Worm (Caenorhabditis elegans) whole organism, early embryonic: ENCODE data around the gene mltn-12.

Experiments used
- B0310.2 ChIP-seq: sonication (generic microtip); optimal IDR thresholded peaks from 2 replicates; lab custom pipeline; 2016; ENCODE audit warnings: mild to moderate bottlenecking, missing genetic modification characterization, missing compliant biosample characterization
- F13C5.2 ChIP-seq: sonication (generic microtip); optimal IDR thresholded peaks from 2 replicates; lab custom pipeline; 2017; ENCODE audit warnings: mild to moderate bottlenecking, missing genetic modification characterization, inconsistent platforms, missing compliant biosample characterization
- aly-1 ChIP-seq: sonication (generic microtip); optimal IDR thresholded peaks from 2 replicates; lab custom pipeline; 2016; ENCODE audit warnings: missing genetic modification characterization, missing compliant biosample characterization
- ama-1 ChIP-seq: fragments of 150-350 bp; optimal IDR thresholded peaks from 2 replicates; lab custom pipeline; 2014
- ceh-13 ChIP-seq: fragments of 200-800 bp; sonication (Bioruptor generic); optimal IDR thresholded peaks from 2 replicates; lab custom pipeline; 2018; ENCODE audit warnings: mild to moderate bottlenecking, missing genetic modification characterization, missing compliant biosample characterization
- ceh-36 ChIP-seq: sonication (generic microtip); optimal IDR thresholded peaks from 2 replicates; lab custom pipeline; 2016; ENCODE audit warnings: missing genetic modification characterization, inconsistent platforms, missing compliant biosample characterization
- ets-7 ChIP-seq: sonication (generic microtip); optimal IDR thresholded peaks from 2 replicates; lab custom pipeline; 2016; ENCODE audit warnings: missing genotype, missing genetic modification characterization, missing compliant biosample characterization
- flt-1 ChIP-seq: fragments of 200-800 bp; sonication (Bioruptor generic); IDR thresholded peaks from 2 replicates; pipeline ENCODE4 v1.3.6; 2022; ENCODE audit warnings: missing genetic modification characterization, missing compliant biosample characterization
- hmbx-1 ChIP-seq: sonication (generic microtip); optimal IDR thresholded peaks from 2 replicates; lab custom pipeline; 2016; ENCODE audit warnings: mild to moderate bottlenecking, missing genetic modification characterization, missing compliant biosample characterization
- hmg-4 ChIP-seq: fragments of 200-800 bp; sonication (Bioruptor generic); optimal IDR thresholded peaks from 2 replicates; lab custom pipeline; 2018; ENCODE audit warnings: mild to moderate bottlenecking, missing genetic modification characterization, missing compliant biosample characterization
- hnd-1 ChIP-seq: sonication (generic microtip); optimal IDR thresholded peaks from 2 replicates; lab custom pipeline; 2016; ENCODE audit warnings: missing genetic modification characterization, missing compliant biosample characterization
- pes-1 ChIP-seq: fragments of 200-800 bp; sonication (Bioruptor generic); IDR thresholded peaks from 2 replicates; pipeline ENCODE4 v1.3.6; 2022; ENCODE audit warnings: missing genetic modification reagents, missing genetic modification characterization, missing compliant biosample characterization
- scrt-1 ChIP-seq: fragments of 200-800 bp; sonication (Bioruptor generic); IDR thresholded peaks from 2 replicates; pipeline ENCODE4 v1.3.6; 2022; ENCODE audit warnings: missing genetic modification characterization, missing compliant biosample characterization
- sea-1 ChIP-seq: fragments of 200-800 bp; sonication (Bioruptor generic); conservative IDR thresholded peaks from 2 replicates; pipeline ENCODE4 v1.3.6; 2022; ENCODE audit warnings: missing genetic modification characterization, missing compliant biosample characterization
- tbx-11 ChIP-seq: fragments of 200-800 bp; sonication (Bioruptor generic); IDR thresholded peaks from 2 replicates; pipeline ENCODE4 v1.3.6; 2022; ENCODE audit warnings: missing genetic modification characterization, missing compliant biosample characterization
- tbx-37 ChIP-seq: fragments of 200-800 bp; sonication (Bioruptor generic); conservative IDR thresholded peaks from 2 replicates; pipeline ENCODE4 v1.3.6; 2022; ENCODE audit warnings: missing genetic modification reagents, missing genetic modification characterization, missing compliant biosample characterization
- tra-4 ChIP-seq: sonication (generic microtip); optimal IDR thresholded peaks from 2 replicates; lab custom pipeline; 2017; ENCODE audit warnings: missing genetic modification characterization, missing compliant biosample characterization

mltn-12 gene

ce11 chrIV:8979695-8980094 lies 13.2 kb upstream of the mltn-12 start, which contains the start of gene col-119:
col-119 (minus strand) TSS chrIV:8979795.
- TF ChIP-seq flt-1 (GFP tag; lab: Robert Waterston, UW) (no peak), sea-1 (no peak), tra-4 (tag; lab: Kevin White, UChicago) (no peak), tbx-37 (GFP tag; lab: Robert Waterston, UW) (no peak), ets-7 (tag; lab: Kevin White, UChicago) (no peak), B0310.2 (tag; lab: Kevin White, UChicago) (no peak), tbx-11 (no peak), ceh-36 (tag; lab: Kevin White, UChicago) (no peak), F13C5.2 (tag; lab: Kevin White, UChicago) (no peak), hmg-4 (no peak), pes-1 (GFP tag; lab: Robert Waterston, UW) (no peak), scrt-1 (GFP tag; lab: Robert Waterston, UW) (no peak)

ce11 chrIV:8984566-8984965 lies 8.3 kb upstream of the mltn-12 start, which contains the start of gene nstp-1:
nstp-1 (plus strand) TSS chrIV:8984866.
- no peak for TF ChIP-seq pes-1 (GFP tag; lab: Robert Waterston, UW)
- no peak for TF ChIP-seq hmg-4

- TF ChIP-seq scrt-1 (GFP tag; lab: Robert Waterston, UW) = no peak
- no peak for TF ChIP-seq F13C5.2 (tag; lab: Kevin White, UChicago)
- TF ChIP-seq tbx-37 (GFP tag; lab: Robert Waterston, UW) = no peak
Observed at ce11 chrIV:8986761-8987316, 6.0 kb upstream of the mltn-12 start, which contains the start of gene bre-1. bre-1 (plus strand) TSS chrIV:8987266.

ce11 chrIV:8994487-8994886 lies 1.6 kb downstream of the mltn-12 start:
- no peak for TF ChIP-seq pes-1 (GFP tag; lab: Robert Waterston, UW)
- no peak for TF ChIP-seq ceh-13 (GFP tag; lab: Kevin White, UChicago)
- no peak for TF ChIP-seq ets-7 (tag; lab: Kevin White, UChicago)
- TF ChIP-seq ceh-36 (tag; lab: Kevin White, UChicago) = no peak

ce11 chrIV:9000664-9001063 lies 7.8 kb downstream of the mltn-12 start:
- TF ChIP-seq flt-1 (GFP tag; lab: Robert Waterston, UW) = no peak

- TF ChIP-seq scrt-1 (GFP tag; lab: Robert Waterston, UW) (no peak), hmbx-1 (tag; lab: Kevin White, UChicago) (no peak), ama-1 (no peak), tbx-11 (no peak), tbx-37 (GFP tag; lab: Robert Waterston, UW) (no peak), ceh-13 (GFP tag; lab: Kevin White, UChicago) (no peak), sea-1 (no peak), F13C5.2 (tag; lab: Kevin White, UChicago) (no peak), flt-1 (GFP tag; lab: Robert Waterston, UW) (no peak), tra-4 (tag; lab: Kevin White, UChicago) (no peak), hnd-1 (tag; lab: Kevin White, UChicago) (no peak)
Observed at ce11 chrIV:9001184-9001583, 8.3 kb downstream of the mltn-12 start.

ce11 chrIV:9002636-9003035 lies 9.8 kb downstream of the mltn-12 start, which contains the start of gene C53D6.8:
C53D6.8 (minus strand) TSS chrIV:9002736.
- TF ChIP-seq scrt-1 (GFP tag; lab: Robert Waterston, UW) = no peak
- TF ChIP-seq ceh-13 (GFP tag; lab: Kevin White, UChicago) = no peak
- TF ChIP-seq B0310.2 (tag; lab: Kevin White, UChicago) = no peak
- TF ChIP-seq hmbx-1 (tag; lab: Kevin White, UChicago) = no peak
- no peak for TF ChIP-seq F13C5.2 (tag; lab: Kevin White, UChicago)
- TF ChIP-seq tra-4 (tag; lab: Kevin White, UChicago) = no peak
- TF ChIP-seq ama-1 = no peak
- TF ChIP-seq flt-1 (GFP tag; lab: Robert Waterston, UW) = no peak
- TF ChIP-seq tbx-11 = no peak

ce11 chrIV:9005310-9005709 lies 12.4 kb downstream of the mltn-12 start, which contains the start of gene unc-129:
unc-129 (minus strand) TSS chrIV:9005410.
- TF ChIP-seq scrt-1 (GFP tag; lab: Robert Waterston, UW) (no peak), tra-4 (tag; lab: Kevin White, UChicago) (no peak), hnd-1 (tag; lab: Kevin White, UChicago) (no peak), sea-1 (no peak), tbx-11 (no peak), F13C5.2 (tag; lab: Kevin White, UChicago) (no peak), pes-1 (GFP tag; lab: Robert Waterston, UW) (no peak), ceh-13 (GFP tag; lab: Kevin White, UChicago) (no peak), hmbx-1 (tag; lab: Kevin White, UChicago) (no peak), ets-7 (tag; lab: Kevin White, UChicago) (no peak), hmg-4 (no peak), tbx-37 (GFP tag; lab: Robert Waterston, UW) (no peak), ceh-36 (tag; lab: Kevin White, UChicago) (no peak), flt-1 (GFP tag; lab: Robert Waterston, UW) (no peak)

- TF ChIP-seq tbx-11 (no peak), F13C5.2 (tag; lab: Kevin White, UChicago) (no peak), hmg-4 (no peak), aly-1 (tag; lab: Kevin White, UChicago) (no peak), ama-1 (no peak), tra-4 (tag; lab: Kevin White, UChicago) (no peak), scrt-1 (GFP tag; lab: Robert Waterston, UW) (no peak), ceh-36 (tag; lab: Kevin White, UChicago) (no peak), tbx-37 (GFP tag; lab: Robert Waterston, UW) (no peak), sea-1 (no peak), ceh-13 (GFP tag; lab: Kevin White, UChicago) (no peak), B0310.2 (tag; lab: Kevin White, UChicago) (no peak)
Observed at ce11 chrIV:9007947-9008346, 15.1 kb downstream of the mltn-12 start.
